Fruit fly (Drosophila melanogaster) whole organism, adult: Measurements from ENCODE around the gene Ctl1.

Experiments
- CG11617 ChIP-seq: fragments of 200-800 bp; sonication (Bioruptor generic); optimal IDR thresholded peaks from 2 replicates; lab custom pipeline; 2017; ENCODE audit warnings: mild to moderate bottlenecking, missing biosample characterization, missing genetic modification reagents, missing genetic modification characterization
- CG12768 ChIP-seq: fragments of 200-800 bp; sonication (Bioruptor generic); optimal IDR thresholded peaks from 2 replicates; lab custom pipeline; 2017; ENCODE audit warnings: missing biosample characterization, missing genetic modification characterization, mild to moderate bottlenecking, moderate library complexity, missing genetic modification reagents
- CG1620 ChIP-seq: fragments of 200-800 bp; sonication (Bioruptor generic); optimal IDR thresholded peaks from 2 replicates; lab custom pipeline; 2016; ENCODE audit warnings: missing biosample characterization, missing genetic modification characterization
- CG5204 ChIP-seq: fragments of 200-800 bp; sonication (Bioruptor generic); optimal IDR thresholded peaks from 2 replicates; lab custom pipeline; 2016; ENCODE audit warnings: missing biosample characterization, missing genetic modification characterization
- CG7101 ChIP-seq: fragments of 200-800 bp; sonication (Bioruptor generic); optimal IDR thresholded peaks from 2 replicates; lab custom pipeline; 2018; ENCODE audit warnings: missing biosample characterization, mild to moderate bottlenecking, missing genetic modification characterization, moderate library complexity
- Clk ChIP-seq: fragments of 200-800 bp; sonication (Bioruptor generic); optimal IDR thresholded peaks from 2 replicates; lab custom pipeline; 2017; ENCODE audit warnings: missing biosample characterization, missing genetic modification characterization
- Hr96 ChIP-seq: fragments of 200-800 bp; sonication (Bioruptor generic); optimal IDR thresholded peaks from 2 replicates; lab custom pipeline; 2016; ENCODE audit warnings: missing biosample characterization, missing genetic modification characterization
- Mnt ChIP-seq: fragments of 200-800 bp; sonication (Bioruptor generic); optimal IDR thresholded peaks from 2 replicates; lab custom pipeline; 2016; ENCODE audit warnings: missing biosample characterization, mild to moderate bottlenecking, missing genetic modification characterization
- cic ChIP-seq: fragments of 200-800 bp; sonication (Bioruptor generic); optimal IDR thresholded peaks from 2 replicates; lab custom pipeline; 2017; ENCODE audit warnings: missing biosample characterization, mild to moderate bottlenecking, missing genetic modification characterization, moderate library complexity
- kay ChIP-seq: fragments of 200-800 bp; sonication (Bioruptor generic); peaks from one replicate; lab custom pipeline; 2016; ENCODE audit warnings: missing biosample characterization, missing genetic modification characterization, borderline replicate concordance
- ovo ChIP-seq: fragments of 200-800 bp; sonication (Bioruptor generic); optimal IDR thresholded peaks from 2 replicates; lab custom pipeline; 2016; ENCODE audit warnings: missing biosample characterization, missing genetic modification characterization
- pad ChIP-seq: fragments of 200-800 bp; sonication (Bioruptor generic); optimal IDR thresholded peaks from 3 replicates; lab custom pipeline; 2017; ENCODE audit warnings: missing biosample characterization, missing genetic modification characterization, mild to moderate bottlenecking, moderate library complexity, missing genetic modification reagents
- toe ChIP-seq: fragments of 200-800 bp; sonication (Bioruptor generic); optimal IDR thresholded peaks from 2 replicates; lab custom pipeline; 2016; ENCODE audit warnings: missing biosample characterization, missing genetic modification characterization

dm6 chr3L:4232724-4233367, 44.9 kb upstream of the Ctl1 start:
- TF ChIP-seq cic (GFP tag; lab: Kevin White, UChicago), result no peak
- no peak for TF ChIP-seq CG7101 (tag; lab: Kevin White, UChicago)
- TF ChIP-seq Hr96 (GFP tag; lab: Kevin White, UChicago), result no peak
- TF ChIP-seq CG1620 (GFP tag; lab: Kevin White, UChicago), result no peak
- no peak for TF ChIP-seq Clk (GFP tag; lab: Kevin White, UChicago)
- no peak for TF ChIP-seq toe (GFP tag; lab: Kevin White, UChicago)
- TF ChIP-seq ovo (GFP tag; lab: Kevin White, UChicago), result no peak
- TF ChIP-seq CG5204 (GFP tag; lab: Kevin White, UChicago), result no peak
- TF ChIP-seq pad (GFP tag; lab: Kevin White, UChicago), result no peak
- TF ChIP-seq CG12768 (GFP tag; lab: Kevin White, UChicago), result no peak
- TF ChIP-seq Mnt (GFP tag; lab: Kevin White, UChicago), result no peak
- peak; percentile 50 for TF ChIP-seq kay (GFP tag; lab: Kevin White, UChicago)
- TF ChIP-seq CG11617 (GFP tag; lab: Kevin White, UChicago), result no peak
